Fruit fly (Drosophila melanogaster): ENCODE measurements around the gene CG32085.
A peak's percentile ranks its signal among the peaks of the same experiment; 100 is the strongest.

The CG32085 gene

dm6 chr3L:11711789-11712188, 31.6 kb upstream of the CG32085 start (continued):
- TF ChIP-seq CG1529 (GFP tag; optimal IDR thresholded peaks at IDR 0.05) (no peak), hkb (optimal IDR thresholded peaks at IDR 0.05) (no peak), hkb (GFP tag; IDR thresholded peaks at IDR 0.05) (no peak), CG10274 (GFP tag; optimal IDR thresholded peaks at IDR 0.05) (no peak), Rx (GFP tag; IDR thresholded peaks at IDR 0.05) (no peak), CG12219 (GFP tag; optimal IDR thresholded peaks at IDR 0.05) (no peak), CG10654 (GFP tag; optimal IDR thresholded peaks at IDR 0.05) (no peak), Bgb (GFP tag; IDR thresholded peaks at IDR 0.05; ENCODE audit: partially characterized antibody) (0 out of 2 replicates have a peak, but pooled peaks have one; percentile 9), Med (GFP tag) (peak; percentile 60), zen (tag; optimal IDR thresholded peaks at IDR 0.05) (no peak), slbo (GFP tag; IDR thresholded peaks at IDR 0.05) (0 out of 2 replicates have a peak, but pooled peaks have one; percentile 31), CG13894 (tag; optimal IDR thresholded peaks at IDR 0.05) (peak; percentile 24), nau (GFP tag; optimal IDR thresholded peaks at IDR 0.05) (no peak), Rfx (GFP tag; IDR thresholded peaks at IDR 0.05) (peak; percentile 37; the same call in 1 of the 2 replicates), mirr (GFP tag; optimal IDR thresholded peaks at IDR 0.05) (no peak), kay (GFP tag; optimal IDR thresholded peaks at IDR 0.05) (no peak), gt (GFP tag; IDR thresholded peaks at IDR 0.05) (no peak), CG15601 (tag; optimal IDR thresholded peaks at IDR 0.05) (no peak), CG9609 (GFP tag; optimal IDR thresholded peaks at IDR 0.05) (no peak), lab (GFP tag; optimal IDR thresholded peaks at IDR 0.05) (no peak), D19A (tag; optimal IDR thresholded peaks at IDR 0.05) (no peak), Atf3 (GFP tag; optimal IDR thresholded peaks at IDR 0.05) (no peak), twi (tag; optimal IDR thresholded peaks at IDR 0.05) (no peak), CG10209 (GFP tag; optimal IDR thresholded peaks at IDR 0.05) (no peak), Dbx (GFP tag; IDR thresholded peaks at IDR 0.05) (peak; percentile 55; the same call in 1 of the 3 replicates), eve (GFP tag; optimal IDR thresholded peaks at IDR 0.05) (no peak), Atf6 (GFP tag; IDR thresholded peaks at IDR 0.05) (peak; percentile 54; the same call in 1 of the 2 replicates), CG2120 (GFP tag; optimal IDR thresholded peaks at IDR 0.05) (no peak), insv (GFP tag; optimal IDR thresholded peaks at IDR 0.05) (no peak), so (GFP tag; IDR thresholded peaks at IDR 0.05) (0 out of 3 replicates have a peak, but pooled peaks have one; percentile 20), bowl (GFP tag; IDR thresholded peaks at IDR 0.05) (0 out of 2 replicates have a peak, but pooled peaks have one; percentile 21), chinmo (GFP tag; IDR thresholded peaks at IDR 0.05; ENCODE audit: partially characterized antibody) (peak; percentile 47; the same call in 1 of the 4 replicates), gcm2 (GFP tag; optimal IDR thresholded peaks at IDR 0.05) (no peak), vvl (GFP tag; IDR thresholded peaks at IDR 0.05) (peak; percentile 50; the same call in 1 of the 2 replicates), CG3407 (GFP tag; optimal IDR thresholded peaks at IDR 0.05) (no peak), dm (GFP tag; optimal IDR thresholded peaks at IDR 0.05) (no peak), sd (tag; optimal IDR thresholded peaks at IDR 0.05) (peak; percentile 49), danr (GFP tag; IDR thresholded peaks at IDR 0.05) (no peak), nerfin-1 (tag; optimal IDR thresholded peaks at IDR 0.05) (no peak), stc (GFP tag; IDR thresholded peaks at IDR 0.05) (0 out of 2 replicates have a peak, but pooled peaks have one; percentile 21), CG4404 (GFP tag; IDR thresholded peaks at IDR 0.05) (no peak), CG7745 (tag; optimal IDR thresholded peaks at IDR 0.05) (no peak), az2 (GFP tag; optimal IDR thresholded peaks at IDR 0.05) (no peak), pan (optimal IDR thresholded peaks at IDR 0.05) (no peak), pan (GFP tag; optimal IDR thresholded peaks at IDR 0.05 in 1 of 2, IDR thresholded peaks at IDR 0.05 in 1 of 2) (no peak), run (tag; optimal IDR thresholded peaks at IDR 0.05) (no peak), H2.0 (GFP tag; IDR thresholded peaks at IDR 0.05) (no peak), CG9876 (GFP tag; optimal IDR thresholded peaks at IDR 0.05) (no peak), rib (GFP tag; IDR thresholded peaks at IDR 0.05) (no peak), Doc3 (GFP tag; IDR thresholded peaks at IDR 0.05; ENCODE audit: partially characterized antibody) (no peak), cad (GFP tag; optimal IDR thresholded peaks at IDR 0.05) (no peak), Kr (GFP tag; optimal IDR thresholded peaks at IDR 0.05) (no peak)

All from whole organism, embryonic.